Fruit fly (Drosophila melanogaster): ENCODE results near the gene stg1.
A peak's percentile ranks its signal among the peaks of the same experiment; 100 is the strongest.

The stg1 gene

DNA sequence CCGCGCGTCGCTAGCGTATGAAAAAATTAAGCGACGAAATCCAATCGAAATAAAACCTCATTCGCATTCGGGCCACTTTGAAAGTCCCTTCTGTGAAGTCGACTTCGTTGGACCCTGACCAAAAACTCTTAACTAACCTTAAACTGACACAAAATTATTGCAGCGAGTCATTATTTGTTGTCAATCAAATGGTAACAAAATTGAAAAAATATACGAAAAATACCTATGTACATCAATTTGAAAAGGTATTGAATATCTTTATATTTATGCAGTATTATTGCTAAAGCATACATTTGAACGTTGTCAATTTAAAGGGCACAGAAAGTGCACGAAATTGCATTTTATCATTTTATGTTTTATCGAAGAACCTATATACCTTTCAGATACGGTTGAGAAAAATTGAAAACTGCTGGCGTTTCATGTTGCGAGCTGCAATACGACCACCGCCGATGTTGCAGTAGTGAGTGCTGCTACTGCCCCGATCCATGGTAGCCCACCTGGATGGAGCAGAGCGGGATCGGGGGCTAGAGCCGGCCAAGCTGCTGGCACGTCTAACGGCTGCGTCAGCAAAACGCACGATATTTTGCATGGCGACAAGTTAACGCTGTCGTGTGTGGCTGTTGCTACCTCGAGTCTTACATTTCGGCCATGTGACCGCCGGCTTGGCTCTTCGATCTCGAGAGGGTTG is 19.9 kb upstream of the stg1 start (continued):
- TF ChIP-seq Hr39 (GFP tag; optimal IDR thresholded peaks at IDR 0.05), result peak; percentile 67
- peak; percentile 42 for TF ChIP-seq CG3032 (tag; optimal IDR thresholded peaks at IDR 0.05)
- peak; percentile 53 for TF ChIP-seq CG3919 (GFP tag; optimal IDR thresholded peaks at IDR 0.05)
- TF ChIP-seq CG10631 (GFP tag; optimal IDR thresholded peaks at IDR 0.05), result peak; percentile 42
- TF ChIP-seq CG6792 (GFP tag; optimal IDR thresholded peaks at IDR 0.05), result peak; percentile 47
- TF ChIP-seq CG1621 (tag; optimal IDR thresholded peaks at IDR 0.05), result no peak
- peak; percentile 47 for TF ChIP-seq CG10669 (GFP tag; optimal IDR thresholded peaks at IDR 0.05)
- TF ChIP-seq CG8632 (GFP tag; optimal IDR thresholded peaks at IDR 0.05), result peak; percentile 47
- TF ChIP-seq acj6 (GFP tag; optimal IDR thresholded peaks at IDR 0.05), result peak; percentile 56
- TF ChIP-seq OdsH (GFP tag; optimal IDR thresholded peaks at IDR 0.05), result peak; percentile 66
- no peak for TF ChIP-seq Blimp-1 (GFP tag; optimal IDR thresholded peaks at IDR 0.05)
- TF ChIP-seq CG31627 (GFP tag; optimal IDR thresholded peaks at IDR 0.05), result peak; percentile 55
- TF ChIP-seq pdm3 (GFP tag; optimal IDR thresholded peaks at IDR 0.05), result peak; percentile 67
- TF ChIP-seq CG34406 (GFP tag; optimal IDR thresholded peaks at IDR 0.05), result peak; percentile 49
- peak; percentile 40; the same call in 1 of the 2 replicates for TF ChIP-seq CG15336 (GFP tag; IDR thresholded peaks at IDR 0.05)
- TF ChIP-seq CG11294 (GFP tag; IDR thresholded peaks at IDR 0.05), result no peak
- TF ChIP-seq Hr4 (GFP tag; optimal IDR thresholded peaks at IDR 0.05), result peak; percentile 79
- TF ChIP-seq svp (GFP tag), result peak; percentile 65
- TF ChIP-seq Sox15 (GFP tag; optimal IDR thresholded peaks at IDR 0.05), result peak; percentile 17
- peak; percentile 8 for TF ChIP-seq CG7368 (GFP tag; optimal IDR thresholded peaks at IDR 0.05)
- no peak for TF ChIP-seq Hr38 (GFP tag; optimal IDR thresholded peaks at IDR 0.05)
- TF ChIP-seq Sox14 (GFP tag; optimal IDR thresholded peaks at IDR 0.05), result peak; percentile 60
- peak; percentile 89 for TF ChIP-seq CG32006 (GFP tag; optimal IDR thresholded peaks at IDR 0.05)
- TF ChIP-seq dac (GFP tag; optimal IDR thresholded peaks at IDR 0.05), result peak; percentile 53
- TF ChIP-seq vri (GFP tag; optimal IDR thresholded peaks at IDR 0.05), result no peak
- TF ChIP-seq esn (GFP tag; optimal IDR thresholded peaks at IDR 0.05), result peak; percentile 55
- TF ChIP-seq Eip78C (GFP tag), result peak; percentile 93
- peak; percentile 20 for TF ChIP-seq CG11762 (GFP tag; optimal IDR thresholded peaks at IDR 0.05; ENCODE audit: insufficient read depth)
- peak; percentile 64 for TF ChIP-seq Met (GFP tag; optimal IDR thresholded peaks at IDR 0.05)
- TF ChIP-seq achi (GFP tag; optimal IDR thresholded peaks at IDR 0.05), result peak; percentile 62
- TF ChIP-seq eg (GFP tag; IDR thresholded peaks at IDR 0.05), result peak; percentile 46; the same call in 1 of the 3 replicates
- no peak for TF ChIP-seq CG11902 (GFP tag; optimal IDR thresholded peaks at IDR 0.05)

- TF ChIP-seq CG1621 (tag; optimal IDR thresholded peaks at IDR 0.05) (no peak), CG34406 (GFP tag; optimal IDR thresholded peaks at IDR 0.05) (peak; percentile 40), CG8119 (GFP tag; IDR thresholded peaks at IDR 0.05) (peak; percentile 78), Sox15 (GFP tag; optimal IDR thresholded peaks at IDR 0.05) (peak; percentile 24), Sox102F (GFP tag; optimal IDR thresholded peaks at IDR 0.05) (peak; percentile 72), vri (GFP tag; optimal IDR thresholded peaks at IDR 0.05) (peak; percentile 31), Ets21C (GFP tag; optimal IDR thresholded peaks at IDR 0.05) (peak; percentile 63), CG6163 (GFP tag; IDR thresholded peaks at IDR 0.05) (peak; percentile 86), Met (GFP tag; optimal IDR thresholded peaks at IDR 0.05) (peak; percentile 78), Blimp-1 (GFP tag; optimal IDR thresholded peaks at IDR 0.05) (no peak), net (GFP tag; optimal IDR thresholded peaks at IDR 0.05) (peak; percentile 78), svp (GFP tag) (peak; percentile 83), CG7368 (GFP tag; optimal IDR thresholded peaks at IDR 0.05) (peak; percentile 29), CG6276 (GFP tag; optimal IDR thresholded peaks at IDR 0.05) (peak; percentile 73), eg (GFP tag; IDR thresholded peaks at IDR 0.05) (peak; percentile 87), Hr4 (GFP tag; optimal IDR thresholded peaks at IDR 0.05) (peak; percentile 73), acj6 (GFP tag; optimal IDR thresholded peaks at IDR 0.05) (peak; percentile 62), Sox14 (GFP tag; optimal IDR thresholded peaks at IDR 0.05) (peak; percentile 73), CG6854 (GFP tag; optimal IDR thresholded peaks at IDR 0.05) (no peak), CG4318 (GFP tag; optimal IDR thresholded peaks at IDR 0.05) (peak; percentile 64), CG9139 (GFP tag; optimal IDR thresholded peaks at IDR 0.05) (no peak), spab (GFP tag; optimal IDR thresholded peaks at IDR 0.05) (no peak), dac (GFP tag; optimal IDR thresholded peaks at IDR 0.05) (peak; percentile 66), CG15336 (GFP tag; IDR thresholded peaks at IDR 0.05) (peak; percentile 83), CG6808 (GFP tag; optimal IDR thresholded peaks at IDR 0.05) (peak; percentile 5), Eip75B (GFP tag; optimal IDR thresholded peaks at IDR 0.05) (peak; percentile 58), achi (GFP tag; optimal IDR thresholded peaks at IDR 0.05) (peak; percentile 66), CG10631 (GFP tag; optimal IDR thresholded peaks at IDR 0.05) (peak; percentile 61), OdsH (GFP tag; optimal IDR thresholded peaks at IDR 0.05) (peak; percentile 74), CG32006 (GFP tag; optimal IDR thresholded peaks at IDR 0.05) (peak; percentile 79), fd85E (GFP tag; optimal IDR thresholded peaks at IDR 0.05) (no peak), fd59A (GFP tag; optimal IDR thresholded peaks at IDR 0.05) (peak; percentile 11), dsx (GFP tag; optimal IDR thresholded peaks at IDR 0.05; ENCODE audit: poor library complexity, severe bottlenecking) (peak; percentile 47), Hr38 (GFP tag; optimal IDR thresholded peaks at IDR 0.05) (no peak)
Measured at dm6 chrX:21074329-21074708, 19.3 kb upstream of the stg1 start.

All from whole organism, prepupa.